Worm (Caenorhabditis elegans) whole organism, L2 larva: ENCODE results near the gene srt-45.
A peak's percentile ranks its signal among the peaks of the same experiment; 100 is the strongest.

Experiments
- C34F6.9 ChIP-seq: fragments of 150-350 bp; optimal IDR thresholded peaks from 2 replicates; lab custom pipeline; 2014; ENCODE audit warnings: missing biosample characterization, missing genetic modification characterization
- ZK546.5 ChIP-seq: sonication (generic microtip); optimal IDR thresholded peaks from 2 replicates; lab custom pipeline; 2017; ENCODE audit warnings: missing biosample characterization, missing genetic modification characterization
- aly-2 ChIP-seq: fragments of 150-350 bp; optimal IDR thresholded peaks from 2 replicates; lab custom pipeline; 2014; ENCODE audit warnings: missing biosample characterization, missing genetic modification characterization
- ceh-82 ChIP-seq: fragments of 150-350 bp; optimal IDR thresholded peaks from 2 replicates; lab custom pipeline; 2014; ENCODE audit warnings: missing biosample characterization, missing genetic modification characterization
- dmd-4 ChIP-seq: sonication (generic microtip); optimal IDR thresholded peaks from 2 replicates; lab custom pipeline; 2017; ENCODE audit warnings: missing biosample characterization, missing genetic modification characterization
- fos-1 ChIP-seq: fragments of 150-350 bp; optimal IDR thresholded peaks from 2 replicates; lab custom pipeline; 2014; ENCODE audit warnings: missing biosample characterization, missing genetic modification characterization
- gmeb-1 ChIP-seq: fragments of 150-350 bp; optimal IDR thresholded peaks from 2 replicates; lab custom pipeline; 2014; ENCODE audit warnings: missing biosample characterization, missing genetic modification characterization
- lin-13 ChIP-seq: fragments of 150-350 bp; optimal IDR thresholded peaks from 2 replicates; lab custom pipeline; 2014; ENCODE audit warnings: missing biosample characterization, missing genetic modification reagents, missing genetic modification characterization
- mbf-1 ChIP-seq: sonication (generic microtip); optimal IDR thresholded peaks from 2 replicates; lab custom pipeline; 2017; ENCODE audit warnings: missing biosample characterization, missing genetic modification characterization
- nhr-11 ChIP-seq: fragments of 150-350 bp; optimal IDR thresholded peaks from 2 replicates; lab custom pipeline; 2014; ENCODE audit warnings: missing biosample characterization, missing genetic modification characterization
- nhr-237 ChIP-seq: fragments of 150-350 bp; optimal IDR thresholded peaks from 2 replicates; lab custom pipeline; 2014; ENCODE audit warnings: missing biosample characterization, missing genetic modification characterization
- sem-4 ChIP-seq: fragments of 150-350 bp; optimal IDR thresholded peaks from 2 replicates; lab custom pipeline; 2014; ENCODE audit warnings: missing biosample characterization, missing genetic modification reagents, missing genetic modification characterization
- sma-9 ChIP-seq, 2 experiments: fragments of 150-350 bp in 1 of 2; sonication (generic microtip) in 1 of 2; optimal IDR thresholded peaks; 2 replicates each; lab custom pipeline; 2014 to 2016; ENCODE audit warnings: missing genetic modification characterization in 2 of 2, mild to moderate bottlenecking in 1 of 2, missing biosample characterization in 1 of 2, missing compliant biosample characterization in 1 of 2, missing genetic modification reagents in 1 of 2, moderate library complexity in 1 of 2
- ztf-11 ChIP-seq: sonication (generic microtip); optimal IDR thresholded peaks from 2 replicates; lab custom pipeline; 2017; ENCODE audit warnings: missing biosample characterization, missing genetic modification characterization

The srt-45 gene

DNA sequence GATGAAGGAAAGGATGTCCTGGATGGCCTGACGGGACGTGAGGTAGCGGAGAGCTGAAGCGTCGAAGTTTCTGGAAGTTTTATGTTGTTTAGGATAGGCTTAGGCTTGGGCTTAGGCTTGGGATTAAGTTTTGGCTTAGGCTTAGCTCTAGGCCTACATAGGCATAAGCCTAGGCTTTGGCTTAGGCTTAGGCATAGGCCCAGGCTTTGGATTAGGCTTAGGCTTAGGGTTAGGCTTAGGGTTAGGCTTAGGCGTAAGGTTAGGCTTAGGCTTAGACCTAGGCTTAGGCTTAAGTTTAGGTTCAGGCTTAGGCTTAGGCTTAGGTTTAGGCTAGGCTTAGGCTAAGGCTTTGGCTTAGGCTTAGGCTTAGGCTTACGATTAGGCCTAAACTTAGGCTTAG lies 45.3 kb downstream of the srt-45 start:
- no peak for TF ChIP-seq ceh-82
- no peak for TF ChIP-seq ZK546.5
- TF ChIP-seq C34F6.9 (tag; lab: Kevin White, UChicago): no peak
- no peak for TF ChIP-seq nhr-237 (tag; lab: Kevin White, UChicago)
- no peak for TF ChIP-seq aly-2 (tag; lab: Kevin White, UChicago)
- TF ChIP-seq lin-13: no peak
- TF ChIP-seq, all 48 proteins: peak for 0

- TF ChIP-seq ztf-11 (tag; lab: Kevin White, UChicago) (no peak), fos-1 (tag; lab: Kevin White, UChicago) (peak; percentile 53), mbf-1 (tag; lab: Kevin White, UChicago) (no peak), gmeb-1 (tag; lab: Kevin White, UChicago) (no peak), dmd-4 (tag; lab: Kevin White, UChicago) (no peak)
- TF ChIP-seq, all 48 proteins: peak for 1
These were observed 46.9 kb downstream of the srt-45 start, which contains the start of gene pcp-4 for ce11 chrV:19830815-19831214. TSS of gene pcp-4 (minus strand) at chrV:19831011.

DNA sequence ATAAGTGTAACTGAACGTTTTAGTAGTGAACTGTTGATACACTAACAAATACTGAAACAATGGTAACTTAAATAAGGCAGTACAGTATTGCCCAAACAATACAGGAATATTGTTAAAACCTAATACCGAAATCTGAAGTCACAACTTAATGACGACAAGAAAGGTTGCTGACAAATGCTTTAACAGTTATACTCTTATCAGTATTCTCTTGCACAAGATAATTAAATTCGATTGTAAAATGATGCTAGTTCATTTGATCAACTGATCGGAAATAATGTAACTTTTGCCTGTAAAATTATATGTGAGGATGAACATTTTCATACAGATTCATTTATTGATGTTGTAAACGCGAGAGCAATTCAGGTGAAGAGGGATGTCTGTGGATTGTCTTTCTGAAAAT lies 47.7 kb downstream of the srt-45 start:
- TF ChIP-seq fos-1 (tag; lab: Kevin White, UChicago): peak; percentile 63
- no peak for TF ChIP-seq sma-9 (GFP tag; optimal IDR thresholded peaks at IDR 0.05; lab: Kevin White, UChicago)
- TF ChIP-seq sma-9 (tag; optimal IDR thresholded peaks at IDR 0.05; lab: Kevin White, UChicago): no peak
- TF ChIP-seq aly-2 (tag; lab: Kevin White, UChicago): no peak
- TF ChIP-seq sem-4 (tag; lab: Kevin White, UChicago): no peak
- TF ChIP-seq nhr-11: no peak
